Worm (Caenorhabditis elegans) whole organism, L1 larva: ENCODE data around the gene far-7.

Source experiments
- C04F5.9 ChIP-seq: sonication (generic microtip); optimal IDR thresholded peaks from 2 replicates; lab custom pipeline; 2016; ENCODE audit warnings: missing genetic modification characterization, missing compliant biosample characterization
- C16A3.4 ChIP-seq: fragments of 150-350 bp; optimal IDR thresholded peaks from 2 replicates; lab custom pipeline; 2014; ENCODE audit warnings: missing biosample characterization, missing genetic modification characterization
- F16B12.6 ChIP-seq: fragments of 150-350 bp; optimal IDR thresholded peaks from 2 replicates; lab custom pipeline; 2014; ENCODE audit warnings: missing biosample characterization, missing genetic modification characterization
- aha-1 ChIP-seq: fragments of 150-350 bp; optimal IDR thresholded peaks from 2 replicates; lab custom pipeline; 2014; ENCODE audit warnings: missing biosample characterization, missing genetic modification characterization
- alr-1 ChIP-seq: fragments of 200-800 bp; sonication (Bioruptor generic); optimal IDR thresholded peaks from 2 replicates; lab custom pipeline; 2018; ENCODE audit warnings: borderline replicate concordance, mild to moderate bottlenecking, missing genetic modification characterization, missing compliant biosample characterization
- aly-2 ChIP-seq: fragments of 150-350 bp; optimal IDR thresholded peaks from 2 replicates; lab custom pipeline; 2014; ENCODE audit warnings: missing biosample characterization, missing genetic modification characterization
- blmp-1 ChIP-seq: fragments of 150-350 bp; optimal IDR thresholded peaks from 2 replicates; lab custom pipeline; 2014; ENCODE audit warnings: missing biosample characterization, missing genetic modification characterization
- ceh-63 ChIP-seq: fragments of 200-800 bp; sonication (Bioruptor generic); optimal IDR thresholded peaks from 2 replicates; lab custom pipeline; 2018; ENCODE audit warnings: mild to moderate bottlenecking, missing genetic modification characterization, missing compliant biosample characterization
- ceh-8 ChIP-seq: fragments of 200-800 bp; sonication (Bioruptor generic); optimal IDR thresholded peaks from 2 replicates; lab custom pipeline; 2018; ENCODE audit warnings: mild to moderate bottlenecking, missing genetic modification characterization, moderate library complexity, missing compliant biosample characterization
- ceh-82 ChIP-seq, 3 experiments: fragments of 150-350 bp in 1 of 3; sonication (generic microtip) in 2 of 3; optimal IDR thresholded peaks; 2 replicates each; lab custom pipeline; 2014 to 2017; ENCODE audit warnings: missing biosample characterization in 3 of 3, missing genetic modification characterization in 3 of 3
- ceh-90 ChIP-seq: sonication (generic microtip); optimal IDR thresholded peaks from 2 replicates; lab custom pipeline; 2016; ENCODE audit warnings: missing genetic modification characterization, missing compliant biosample characterization
- efl-3 ChIP-seq: fragments of 200-800 bp; sonication (Bioruptor generic); optimal IDR thresholded peaks from 2 replicates; lab custom pipeline; 2018; ENCODE audit warnings: mild to moderate bottlenecking, missing genetic modification characterization, missing compliant biosample characterization
- egl-13 ChIP-seq: sonication (generic microtip); optimal IDR thresholded peaks from 2 replicates; lab custom pipeline; 2016; ENCODE audit warnings: missing genotype, missing genetic modification reagents, missing genetic modification characterization, missing compliant biosample characterization
- elt-3 ChIP-seq, 6 experiments: fragments of 150-350 bp in 1 of 6; sonication (generic microtip); optimal IDR thresholded peaks; 2 replicates each; lab custom pipeline; 2017 to 2018; ENCODE audit warnings: missing biosample characterization in 6 of 6, missing genetic modification characterization in 6 of 6, inconsistent platforms in 1 of 6
- ets-5 ChIP-seq: fragments of 200-800 bp; sonication (Bioruptor generic); IDR thresholded peaks from 2 replicates; pipeline ENCODE4 v1.3.6; 2022; ENCODE audit warnings: missing genetic modification characterization, missing compliant biosample characterization
- fkh-10 ChIP-seq: sonication (generic microtip); optimal IDR thresholded peaks from 2 replicates; lab custom pipeline; 2017; ENCODE audit warnings: missing biosample characterization, missing genetic modification reagents, missing genetic modification characterization
- fkh-4 ChIP-seq: sonication (generic microtip); optimal IDR thresholded peaks from 2 replicates; lab custom pipeline; 2016; ENCODE audit warnings: missing compliant biosample characterization, missing genetic modification characterization, borderline replicate concordance
- fkh-8 ChIP-seq: sonication (generic microtip); optimal IDR thresholded peaks from 2 replicates; lab custom pipeline; 2016; ENCODE audit warnings: mild to moderate bottlenecking, missing genetic modification characterization, missing compliant biosample characterization
- hpl-2 ChIP-seq: fragments of 150-350 bp; optimal IDR thresholded peaks from 2 replicates; lab custom pipeline; 2014; ENCODE audit warnings: missing biosample characterization, missing genetic modification reagents, missing genetic modification characterization
- isw-1 ChIP-seq: fragments of 200-800 bp; sonication (Bioruptor generic); IDR thresholded peaks from 2 replicates; pipeline ENCODE4 v1.3.6; 2022; ENCODE audit warnings: missing genetic modification characterization, missing compliant biosample characterization
- jun-1 ChIP-seq: fragments of 150-350 bp; optimal IDR thresholded peaks from 2 replicates; lab custom pipeline; 2014; ENCODE audit warnings: missing biosample characterization, missing genetic modification reagents, missing genetic modification characterization
- lin-14 ChIP-seq: fragments of 200-800 bp; sonication (Bioruptor generic); optimal IDR thresholded peaks from 2 replicates; lab custom pipeline; 2018; ENCODE audit warnings: mild to moderate bottlenecking, missing genetic modification characterization, moderate library complexity, missing compliant biosample characterization
- lin-39 ChIP-seq: fragments of 150-350 bp; optimal IDR thresholded peaks from 2 replicates; lab custom pipeline; 2014; ENCODE audit warnings: missing biosample characterization, missing genetic modification reagents, missing genetic modification characterization
- mab-9 ChIP-seq: fragments of 200-800 bp; sonication (Bioruptor generic); IDR thresholded peaks from 2 replicates; pipeline ENCODE4 v1.3.6; 2022; ENCODE audit warnings: missing genetic modification reagents, missing genetic modification characterization, missing compliant biosample characterization
- mef-2 ChIP-seq: fragments of 150-350 bp; optimal IDR thresholded peaks from 2 replicates; lab custom pipeline; 2014; ENCODE audit warnings: missing biosample characterization, missing genetic modification characterization
- nhr-11 ChIP-seq: fragments of 150-350 bp; optimal IDR thresholded peaks from 2 replicates; lab custom pipeline; 2014; ENCODE audit warnings: missing biosample characterization, missing genetic modification characterization
- nhr-20 ChIP-seq: sonication (generic microtip); optimal IDR thresholded peaks from 2 replicates; lab custom pipeline; 2016; ENCODE audit warnings: mild to moderate bottlenecking, missing genetic modification characterization, missing compliant biosample characterization
- nhr-237 ChIP-seq: fragments of 150-350 bp; optimal IDR thresholded peaks from 2 replicates; lab custom pipeline; 2014; ENCODE audit warnings: missing biosample characterization, missing genetic modification characterization
- nhr-47 ChIP-seq: sonication (generic microtip); optimal IDR thresholded peaks from 2 replicates; lab custom pipeline; 2016; ENCODE audit warnings: mild to moderate bottlenecking, missing genetic modification characterization, moderate library complexity, missing compliant biosample characterization
- nhr-71 ChIP-seq: sonication (generic microtip); optimal IDR thresholded peaks from 2 replicates; lab custom pipeline; 2016; ENCODE audit warnings: mild to moderate bottlenecking, missing genetic modification characterization, moderate library complexity, missing compliant biosample characterization
- nhr-76 ChIP-seq: sonication (generic microtip); optimal IDR thresholded peaks from 2 replicates; lab custom pipeline; 2017; ENCODE audit warnings: missing biosample characterization, missing genetic modification characterization
- nhr-77 ChIP-seq: fragments of 150-350 bp; optimal IDR thresholded peaks from 2 replicates; lab custom pipeline; 2014; ENCODE audit warnings: missing biosample characterization, missing genetic modification characterization
- nhr-84 ChIP-seq: sonication (generic microtip); optimal IDR thresholded peaks from 2 replicates; lab custom pipeline; 2017; ENCODE audit warnings: missing biosample characterization, missing genetic modification characterization
- pag-3 ChIP-seq: sonication (generic microtip); optimal IDR thresholded peaks from 2 replicates; lab custom pipeline; 2017; ENCODE audit warnings: missing genetic modification characterization, mild to moderate bottlenecking, missing compliant biosample characterization, antibody characterized with exemption, borderline replicate concordance; ENCODE audit not compliant: insufficient read depth
- pax-3 ChIP-seq: fragments of 200-800 bp; sonication (Bioruptor generic); optimal IDR thresholded peaks from 2 replicates; lab custom pipeline; 2018; ENCODE audit warnings: mild to moderate bottlenecking, missing genetic modification characterization, moderate library complexity, missing compliant biosample characterization
- skn-1 ChIP-seq: fragments of 150-350 bp; optimal IDR thresholded peaks from 2 replicates; lab custom pipeline; 2014; ENCODE audit warnings: missing biosample characterization, missing genetic modification characterization
- snpc-4 ChIP-seq: fragments of 150-350 bp; optimal IDR thresholded peaks from 2 replicates; lab custom pipeline; 2014; ENCODE audit warnings: missing biosample characterization, missing genetic modification characterization
- snu-23 ChIP-seq: sonication (generic microtip); optimal IDR thresholded peaks from 2 replicates; lab custom pipeline; 2016; ENCODE audit warnings: missing genetic modification characterization, missing compliant biosample characterization
- sox-4 ChIP-seq: sonication (generic microtip); optimal IDR thresholded peaks from 2 replicates; lab custom pipeline; 2016; ENCODE audit warnings: missing genetic modification characterization, missing compliant biosample characterization
- sptf-1 ChIP-seq: fragments of 150-350 bp; optimal IDR thresholded peaks from 2 replicates; lab custom pipeline; 2014; ENCODE audit warnings: missing biosample characterization, missing genetic modification characterization
- sup-37 ChIP-seq: fragments of 200-800 bp; sonication (Bioruptor generic); optimal IDR thresholded peaks from 2 replicates; lab custom pipeline; 2018; ENCODE audit warnings: mild to moderate bottlenecking, missing genetic modification characterization, missing compliant biosample characterization
- swsn-7 ChIP-seq: sonication (generic microtip); optimal IDR thresholded peaks from 2 replicates; lab custom pipeline; 2016; ENCODE audit warnings: missing genetic modification characterization, missing compliant biosample characterization
- unc-86 ChIP-seq: sonication (generic microtip); optimal IDR thresholded peaks from 2 replicates; lab custom pipeline; 2016; ENCODE audit warnings: missing genetic modification characterization, missing compliant biosample characterization
- vab-15 ChIP-seq: sonication (generic microtip); optimal IDR thresholded peaks from 2 replicates; lab custom pipeline; 2017; ENCODE audit warnings: missing genotype, mild to moderate bottlenecking, missing genetic modification characterization, missing compliant biosample characterization
- ztf-11 ChIP-seq, 2 experiments: sonication (generic microtip); optimal IDR thresholded peaks; 2 replicates each; lab custom pipeline; 2016 to 2017; ENCODE audit warnings: missing genetic modification characterization in 2 of 2, missing biosample characterization in 1 of 2, missing compliant biosample characterization in 1 of 2
- ztf-4 ChIP-seq: fragments of 150-350 bp; optimal IDR thresholded peaks from 2 replicates; lab custom pipeline; 2014; ENCODE audit warnings: missing biosample characterization, missing genetic modification characterization

far-7 gene

DNA sequence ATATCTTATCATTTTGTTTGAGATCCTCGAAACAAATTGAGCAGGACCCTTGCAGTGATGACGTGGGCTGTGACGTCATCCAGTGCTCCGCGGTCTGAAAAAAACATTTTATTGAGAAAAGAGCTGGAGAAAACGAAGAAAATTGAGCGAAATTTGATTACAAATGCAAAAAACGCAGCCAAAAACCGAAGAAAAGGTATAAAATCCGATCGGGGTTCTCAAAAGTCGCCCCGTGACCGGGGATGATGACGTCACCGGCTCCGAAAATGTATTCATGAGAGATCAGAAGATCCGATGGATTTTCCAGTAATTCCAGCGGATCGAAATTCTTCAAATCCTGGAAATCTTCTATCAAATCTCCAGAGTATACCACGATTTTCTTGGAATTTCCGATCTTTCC is 37.1 kb upstream of the far-7 start, which contains the start of gene trul-1:
Gene trul-1 (minus strand): TSS at position 101 of the 400 bp plus-strand sequence.
- TF ChIP-seq swsn-7 (tag; lab: Kevin White, UChicago) = no peak
- no peak for TF ChIP-seq isw-1 (GFP tag; lab: Robert Waterston, UW)
- no peak for TF ChIP-seq ceh-8 (GFP tag; lab: Kevin White, UChicago)
- no peak for TF ChIP-seq lin-39 (tag; lab: Kevin White, UChicago)
- TF ChIP-seq egl-13 (tag; lab: Kevin White, UChicago) = no peak
- no peak for TF ChIP-seq sptf-1 (tag; lab: Kevin White, UChicago)
- no peak for TF ChIP-seq nhr-71 (tag; lab: Kevin White, UChicago)
- TF ChIP-seq fkh-10 (GFP tag; lab: Kevin White, UChicago) = no peak

ce11 chrII:283594-283993 is 36.0 kb upstream of the far-7 start, which contains the start of gene B0432.9:
Gene B0432.9 (minus strand): TSS chrII:283694.
- TF ChIP-seq C04F5.9 (tag; lab: Kevin White, UChicago) (no peak), sptf-1 (tag; lab: Kevin White, UChicago) (no peak), nhr-76 (tag; lab: Kevin White, UChicago) (no peak), lin-14 (GFP tag; lab: Kevin White, UChicago) (no peak), swsn-7 (tag; lab: Kevin White, UChicago) (no peak), jun-1 (no peak), alr-1 (tag; lab: Kevin White, UChicago) (no peak), pax-3 (tag; lab: Kevin White, UChicago) (no peak), vab-15 (tag; lab: Kevin White, UChicago) (no peak), pag-3 (tag; lab: Kevin White, UChicago) (no peak), mef-2 (tag; lab: Kevin White, UChicago) (no peak), nhr-20 (no peak), C16A3.4 (no peak), blmp-1 (tag; lab: Kevin White, UChicago) (no peak), lin-39 (tag; lab: Kevin White, UChicago) (no peak), nhr-77 (tag; lab: Kevin White, UChicago) (no peak), mab-9 (GFP tag; lab: Robert Waterston, UW) (no peak)

DNA sequence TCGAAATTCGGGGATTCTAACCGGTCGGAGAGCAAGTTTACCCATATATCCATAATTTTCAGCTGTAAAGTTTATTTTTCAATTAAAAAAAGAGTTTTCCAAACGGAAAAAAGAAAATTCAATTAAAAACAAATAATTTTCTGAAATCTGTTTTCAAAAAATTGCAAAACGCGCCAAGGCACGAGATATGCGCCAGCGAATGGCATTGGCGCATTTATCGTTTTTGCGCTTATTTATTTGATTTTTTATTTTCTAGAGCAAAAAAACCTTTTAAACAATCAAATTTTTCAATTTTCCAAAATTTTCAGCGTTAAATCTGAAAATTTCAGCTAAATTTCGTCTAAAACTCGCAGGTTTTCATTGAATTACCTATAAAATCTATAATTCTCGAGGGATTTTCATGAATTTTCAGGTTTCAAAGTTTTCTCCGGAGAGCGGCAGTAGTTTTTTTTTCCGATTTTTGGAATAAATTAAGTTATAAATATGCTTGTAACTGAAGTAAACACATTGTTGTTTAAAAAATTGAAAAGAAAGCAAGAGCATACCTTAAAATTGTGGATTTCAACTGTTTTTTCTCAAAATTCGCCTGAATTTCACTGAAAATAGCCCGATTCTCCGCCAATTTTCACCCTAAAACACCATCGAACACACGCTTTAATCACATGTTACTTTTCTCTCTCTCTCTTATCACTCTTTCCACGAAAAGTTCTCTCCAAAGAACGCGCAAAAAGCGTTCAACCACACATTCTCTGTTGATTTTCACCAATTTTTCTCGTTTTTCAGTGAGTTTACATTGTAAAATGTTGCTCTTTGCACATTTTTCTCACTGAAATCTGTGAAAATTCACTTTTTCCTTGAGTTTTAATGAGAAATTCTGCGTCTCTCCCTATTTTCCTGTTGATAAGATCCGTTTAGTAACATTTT is 33.7 kb upstream of the far-7 start, which contains the start of gene B0432.10:
Gene B0432.10 (minus strand): TSS at position 649 of the 924 bp plus-strand sequence.
- no peak for TF ChIP-seq efl-3 (GFP tag; lab: Kevin White, UChicago)
- no peak for TF ChIP-seq fkh-4 (tag; lab: Kevin White, UChicago)
- no peak for TF ChIP-seq sptf-1 (tag; lab: Kevin White, UChicago)
- peak; percentile 23 for TF ChIP-seq aly-2
- TF ChIP-seq nhr-11 (tag; lab: Kevin White, UChicago) = peak; percentile 69
- peak; percentile 80 for TF ChIP-seq fkh-8 (tag; lab: Kevin White, UChicago)
- TF ChIP-seq hpl-2 (GFP tag; lab: Kevin White, UChicago) = no peak
- peak in 2 of 6 experiments; percentile 68 to 92 for TF ChIP-seq elt-3 (tag; optimal IDR thresholded peaks at IDR 0.05; lab: Kevin White, UChicago)
- no peak for TF ChIP-seq mef-2 (tag; lab: Kevin White, UChicago)
- TF ChIP-seq nhr-77 (tag; lab: Kevin White, UChicago) = peak; percentile 38
- TF ChIP-seq F16B12.6 (tag; lab: Kevin White, UChicago) = peak; percentile 64
- no peak for TF ChIP-seq vab-15 (tag; lab: Kevin White, UChicago)
- TF ChIP-seq ceh-82 (tag; optimal IDR thresholded peaks at IDR 0.05; lab: Kevin White, UChicago) = peak; percentile 92 to 93 (median 93)
- no peak for TF ChIP-seq ets-5 (GFP tag; lab: Robert Waterston, UW)
- peak; percentile 88 for TF ChIP-seq lin-39 (tag; lab: Kevin White, UChicago)
- TF ChIP-seq skn-1 (tag; lab: Kevin White, UChicago) = peak; percentile 95
- TF ChIP-seq sox-4 (tag; lab: Kevin White, UChicago) = peak; percentile 62
- peak; percentile 78 for TF ChIP-seq unc-86 (tag; lab: Kevin White, UChicago)
- TF ChIP-seq snu-23 (GFP tag; lab: Kevin White, UChicago) = peak; percentile 93
- peak; percentile 53 for TF ChIP-seq nhr-237
- peak; percentile 89 for TF ChIP-seq swsn-7 (tag; lab: Kevin White, UChicago)
- TF ChIP-seq nhr-47 = peak; percentile 92
- peak; percentile 27 for TF ChIP-seq ztf-4
- TF ChIP-seq aha-1 (tag; lab: Kevin White, UChicago) = peak; percentile 32
- TF ChIP-seq nhr-84 = no peak
- TF ChIP-seq sup-37 (GFP tag; lab: Kevin White, UChicago) = peak; percentile 60
- peak; percentile 43 for TF ChIP-seq ceh-90
- peak in 1 of 2 experiments; percentile 54 for TF ChIP-seq ztf-11 (tag; optimal IDR thresholded peaks at IDR 0.05; lab: Kevin White, UChicago)
- peak; percentile 84 for TF ChIP-seq snpc-4 (tag; lab: Kevin White, UChicago)
- TF ChIP-seq ceh-63 (GFP tag; lab: Kevin White, UChicago) = no peak
